Fruit fly (Drosophila melanogaster) whole organism, adult: ENCODE measurements around the gene Mlc2.

Experiments
- CG11617 ChIP-seq: fragments of 200-800 bp; sonication (Bioruptor generic); optimal IDR thresholded peaks from 2 replicates; lab custom pipeline; 2017; ENCODE audit warnings: mild to moderate bottlenecking, missing biosample characterization, missing genetic modification reagents, missing genetic modification characterization
- CG12768 ChIP-seq: fragments of 200-800 bp; sonication (Bioruptor generic); optimal IDR thresholded peaks from 2 replicates; lab custom pipeline; 2017; ENCODE audit warnings: missing biosample characterization, missing genetic modification characterization, mild to moderate bottlenecking, moderate library complexity, missing genetic modification reagents
- CG14711 ChIP-seq: fragments of 200-800 bp; sonication (Bioruptor generic); optimal IDR thresholded peaks from 2 replicates; lab custom pipeline; 2018; ENCODE audit warnings: missing biosample characterization, mild to moderate bottlenecking, missing genetic modification characterization, moderate library complexity
- CG1620 ChIP-seq: fragments of 200-800 bp; sonication (Bioruptor generic); optimal IDR thresholded peaks from 2 replicates; lab custom pipeline; 2016; ENCODE audit warnings: missing biosample characterization, missing genetic modification characterization
- CG5204 ChIP-seq: fragments of 200-800 bp; sonication (Bioruptor generic); optimal IDR thresholded peaks from 2 replicates; lab custom pipeline; 2016; ENCODE audit warnings: missing biosample characterization, missing genetic modification characterization
- CG7101 ChIP-seq: fragments of 200-800 bp; sonication (Bioruptor generic); optimal IDR thresholded peaks from 2 replicates; lab custom pipeline; 2018; ENCODE audit warnings: missing biosample characterization, mild to moderate bottlenecking, missing genetic modification characterization, moderate library complexity
- Clk ChIP-seq: fragments of 200-800 bp; sonication (Bioruptor generic); optimal IDR thresholded peaks from 2 replicates; lab custom pipeline; 2017; ENCODE audit warnings: missing biosample characterization, missing genetic modification characterization
- Crg-1 ChIP-seq: fragments of 200-800 bp; sonication (Bioruptor generic); optimal IDR thresholded peaks from 2 replicates; lab custom pipeline; 2016; ENCODE audit warnings: missing biosample characterization, missing genetic modification characterization
- Mnt ChIP-seq: fragments of 200-800 bp; sonication (Bioruptor generic); optimal IDR thresholded peaks from 2 replicates; lab custom pipeline; 2016; ENCODE audit warnings: missing biosample characterization, mild to moderate bottlenecking, missing genetic modification characterization
- cic ChIP-seq: fragments of 200-800 bp; sonication (Bioruptor generic); optimal IDR thresholded peaks from 2 replicates; lab custom pipeline; 2017; ENCODE audit warnings: missing biosample characterization, mild to moderate bottlenecking, missing genetic modification characterization, moderate library complexity
- cnc ChIP-seq, 2 experiments: fragments of >200 bp; optimal IDR thresholded peaks; 2 replicates each; lab custom pipeline; 2017
- kay ChIP-seq: fragments of 200-800 bp; sonication (Bioruptor generic); peaks from one replicate; lab custom pipeline; 2016; ENCODE audit warnings: missing biosample characterization, missing genetic modification characterization, borderline replicate concordance
- toe ChIP-seq: fragments of 200-800 bp; sonication (Bioruptor generic); optimal IDR thresholded peaks from 2 replicates; lab custom pipeline; 2016; ENCODE audit warnings: missing biosample characterization, missing genetic modification characterization

dm6 chr3R:30160312-30160942 lies 13.9 kb downstream of the Mlc2 start, which contains the start of gene CG11498:
- TF ChIP-seq CG12768 (GFP tag; lab: Kevin White, UChicago) = no peak
- no peak for TF ChIP-seq Mnt
- TF ChIP-seq Crg-1 (GFP tag; lab: Kevin White, UChicago) = no peak
- TF ChIP-seq Clk (GFP tag; lab: Kevin White, UChicago) = no peak
- TF ChIP-seq CG14711 = no peak
- TF ChIP-seq CG11617 (GFP tag; lab: Kevin White, UChicago) = no peak
- no peak for TF ChIP-seq CG5204
- no peak for TF ChIP-seq CG1620 (GFP tag; lab: Kevin White, UChicago)
- TF ChIP-seq cic (GFP tag; lab: Kevin White, UChicago) = no peak
- TF ChIP-seq toe (GFP tag; lab: Kevin White, UChicago) = no peak
- no peak for TF ChIP-seq cnc (optimal IDR thresholded peaks at IDR 0.05; lab: Kevin White, UChicago)
- TF ChIP-seq CG7101 (tag; lab: Kevin White, UChicago) = no peak
- no peak for TF ChIP-seq kay (GFP tag; lab: Kevin White, UChicago)
